Fruit fly (Drosophila melanogaster) whole organism, embryonic: Measurements from ENCODE around the gene CG42268.
A peak's percentile ranks its signal among the peaks of the same experiment; 100 is the strongest.

Experiments used
- Adf1 ChIP-seq: fragments of 200-800 bp; sonication (Bioruptor generic); IDR thresholded peaks from 2 replicates; pipeline ENCODE4 v1.3.6; 2022; ENCODE audit warnings: missing biosample characterization, missing genetic modification characterization
- Awh ChIP-seq: fragments of 200-800 bp; sonication (Bioruptor generic); IDR thresholded peaks from 2 replicates; pipeline ENCODE4, ENCODE4 v1.3.6; 2022; ENCODE audit warnings: missing biosample characterization, missing genetic modification characterization
- CG10959 ChIP-seq: fragments of 200-800 bp; sonication (Bioruptor generic); IDR thresholded peaks from 2 replicates; pipeline ENCODE4 v1.3.6; 2022; ENCODE audit warnings: missing biosample characterization, missing genetic modification characterization
- CG11093 ChIP-seq: fragments of 200-800 bp; sonication (Bioruptor generic); IDR thresholded peaks from 3 replicates; pipeline ENCODE4 v1.3.6; 2022; ENCODE audit warnings: missing biosample characterization, missing genetic modification characterization
- CG11247 ChIP-seq: fragments of 200-800 bp; sonication (Bioruptor generic); IDR thresholded peaks from 2 replicates; pipeline ENCODE4 v1.3.6; 2022; ENCODE audit warnings: missing biosample characterization, missing genetic modification characterization
- CG11456 ChIP-seq: fragments of 200-800 bp; sonication (Bioruptor generic); IDR thresholded peaks from 3 replicates; pipeline ENCODE4 v1.3.6; 2022; ENCODE audit warnings: missing biosample characterization, missing genetic modification characterization
- CG11695 ChIP-seq: fragments of 200-800 bp; sonication (Bioruptor generic); IDR thresholded peaks from 3 replicates; pipeline ENCODE4 v1.3.6; 2022; ENCODE audit warnings: missing biosample characterization, missing genetic modification characterization
- CG13624 ChIP-seq: fragments of 200-800 bp; sonication (Bioruptor generic); optimal IDR thresholded peaks from 2 replicates; lab custom pipeline; 2016; ENCODE audit warnings: missing biosample characterization, missing genetic modification characterization
- CG17568 ChIP-seq: fragments of 200-800 bp; sonication (Bioruptor generic); optimal IDR thresholded peaks from 2 replicates; lab custom pipeline; 2018; ENCODE audit warnings: missing biosample characterization, mild to moderate bottlenecking, missing genetic modification characterization, moderate library complexity
- CG18619 ChIP-seq: fragments of 200-800 bp; sonication (Bioruptor generic); optimal IDR thresholded peaks from 3 replicates; lab custom pipeline; 2017; ENCODE audit warnings: missing biosample characterization, mild to moderate bottlenecking, missing genetic modification characterization
- CG2116 ChIP-seq: fragments of 200-800 bp; sonication (Bioruptor generic); optimal IDR thresholded peaks from 3 replicates; lab custom pipeline; 2018; ENCODE audit warnings: missing biosample characterization, mild to moderate bottlenecking, missing genetic modification characterization
- CG32532 ChIP-seq: fragments of 200-800 bp; sonication (Bioruptor generic); IDR thresholded peaks from 2 replicates; pipeline ENCODE4 v1.3.6; 2022; ENCODE audit warnings: missing biosample characterization, missing genetic modification characterization
- CG34224 ChIP-seq: fragments of 200-800 bp; sonication (Bioruptor generic); IDR thresholded peaks from 3 replicates; pipeline ENCODE4 v1.3.6; 2022; ENCODE audit warnings: missing biosample characterization, missing genetic modification characterization; ENCODE audit not compliant: partially characterized antibody
- CG34376 ChIP-seq: fragments of 200-800 bp; sonication (Bioruptor generic); optimal IDR thresholded peaks from 2 replicates; lab custom pipeline; 2018; ENCODE audit warnings: missing biosample characterization, mild to moderate bottlenecking, missing genetic modification characterization
- CG6813 ChIP-seq: fragments of 200-800 bp; sonication (Bioruptor generic); optimal IDR thresholded peaks from 2 replicates; lab custom pipeline; 2017; ENCODE audit warnings: missing biosample characterization, missing genetic modification characterization, mild to moderate bottlenecking, moderate library complexity, missing genetic modification reagents
- CG7745 ChIP-seq: fragments of 200-800 bp; sonication (Bioruptor generic); optimal IDR thresholded peaks from 2 replicates; lab custom pipeline; 2018; ENCODE audit warnings: missing biosample characterization, mild to moderate bottlenecking, missing genetic modification characterization, moderate library complexity
- CHES-1-like ChIP-seq: fragments of 200-800 bp; sonication (Bioruptor generic); optimal IDR thresholded peaks from 2 replicates; lab custom pipeline; 2016; ENCODE audit warnings: missing biosample characterization, missing genetic modification characterization
- Doc2 ChIP-seq: fragments of 200-800 bp; sonication (Bioruptor generic); IDR thresholded peaks from 2 replicates; pipeline ENCODE4 v1.3.6; 2022; ENCODE audit warnings: missing biosample characterization, missing genetic modification characterization
- ERR ChIP-seq: fragments of 200-800 bp; sonication (Bioruptor generic); optimal IDR thresholded peaks from 2 replicates; lab custom pipeline; 2016; ENCODE audit warnings: missing biosample characterization, missing genetic modification characterization
- Ets97D ChIP-seq: fragments of 200-800 bp; sonication (Bioruptor generic); optimal IDR thresholded peaks from 3 replicates; lab custom pipeline; 2016; ENCODE audit warnings: missing biosample characterization, missing genetic modification characterization
- Fer2 ChIP-seq: fragments of 200-800 bp; sonication (Bioruptor generic); optimal IDR thresholded peaks from 2 replicates; lab custom pipeline; 2018; ENCODE audit warnings: missing biosample characterization, mild to moderate bottlenecking, missing genetic modification characterization, moderate library complexity
- HmgZ ChIP-seq: fragments of 200-800 bp; sonication (Bioruptor generic); optimal IDR thresholded peaks from 2 replicates; lab custom pipeline; 2018; ENCODE audit warnings: missing biosample characterization, mild to moderate bottlenecking, missing genetic modification characterization
- Nf-YC ChIP-seq: fragments of 200-800 bp; optimal IDR thresholded peaks from 3 replicates; lab custom pipeline; 2019; ENCODE audit warnings: missing biosample characterization, mild to moderate bottlenecking, missing genetic modification characterization, moderate library complexity
- Pdp1 ChIP-seq, 2 experiments: fragments of 200-800 bp; sonication (Bioruptor generic); optimal IDR thresholded peaks; 3 replicates each; lab custom pipeline; 2016; ENCODE audit warnings: missing biosample characterization in 2 of 2, missing genetic modification characterization in 2 of 2, mild to moderate bottlenecking in 1 of 2, moderate library complexity in 1 of 2
- Ravus ChIP-seq: fragments of 200-800 bp; sonication (Bioruptor generic); IDR thresholded peaks from 2 replicates; pipeline ENCODE4 v1.3.6; 2022; ENCODE audit warnings: missing biosample characterization, missing genetic modification characterization
- Rfx ChIP-seq: fragments of 200-800 bp; sonication (Bioruptor generic); IDR thresholded peaks from 2 replicates; pipeline ENCODE4 v1.3.6; 2022; ENCODE audit warnings: missing biosample characterization, missing genetic modification characterization
- al ChIP-seq: fragments of 200-800 bp; sonication (Bioruptor generic); IDR thresholded peaks from 2 replicates; pipeline ENCODE4 v1.3.6; 2022; ENCODE audit warnings: missing biosample characterization, missing genetic modification characterization
- aop ChIP-seq: fragments of 200-800 bp; sonication (Bioruptor generic); IDR thresholded peaks from 2 replicates; pipeline ENCODE4 v1.3.6; 2022; ENCODE audit warnings: missing biosample characterization, missing genetic modification characterization
- bcd ChIP-seq: fragments of 200-800 bp; sonication (Bioruptor generic); optimal IDR thresholded peaks from 2 replicates; lab custom pipeline; 2017; ENCODE audit warnings: missing biosample characterization, mild to moderate bottlenecking, missing genetic modification characterization
- bsh ChIP-seq, 2 experiments: fragments of 200-800 bp; sonication (Bioruptor generic); optimal IDR thresholded peaks; 2 replicates each; lab custom pipeline; 2017 to 2018; ENCODE audit warnings: mild to moderate bottlenecking in 2 of 2, missing biosample characterization in 2 of 2, missing genetic modification characterization in 2 of 2, moderate library complexity in 1 of 2
- btn ChIP-seq: fragments of 200-800 bp; sonication (Bioruptor generic); optimal IDR thresholded peaks from 2 replicates; lab custom pipeline; 2016; ENCODE audit warnings: missing biosample characterization, missing genetic modification characterization
- cato ChIP-seq: fragments of 200-800 bp; sonication (Bioruptor generic); optimal IDR thresholded peaks from 2 replicates; lab custom pipeline; 2016; ENCODE audit warnings: missing biosample characterization, missing genetic modification characterization, borderline replicate concordance
- ci ChIP-seq: fragments of 200-800 bp; sonication (Bioruptor generic); IDR thresholded peaks from 3 replicates; pipeline ENCODE4 v1.3.6; 2022; ENCODE audit warnings: missing biosample characterization, missing genetic modification characterization
- ems ChIP-seq: fragments of 200-800 bp; sonication (Bioruptor generic); optimal IDR thresholded peaks from 3 replicates; lab custom pipeline; 2016; ENCODE audit warnings: missing biosample characterization, missing genetic modification characterization
- eve ChIP-seq, 2 experiments: fragments of >200 bp; optimal IDR thresholded peaks; 2 replicates each; lab custom pipeline; 2017; ENCODE audit warnings: missing biosample characterization in 2 of 2, missing genetic modification characterization in 2 of 2
- ftz-f1 ChIP-seq: fragments of 200-800 bp; sonication (Bioruptor generic); optimal IDR thresholded peaks from 2 replicates; lab custom pipeline; 2016; ENCODE audit warnings: missing biosample characterization, missing genetic modification characterization
- gcm2 ChIP-seq: fragments of 200-800 bp; sonication (Bioruptor generic); optimal IDR thresholded peaks from 2 replicates; lab custom pipeline; 2016; ENCODE audit warnings: missing biosample characterization, missing genetic modification characterization
- gro ChIP-seq: fragments of 200-800 bp; sonication (Bioruptor generic); optimal IDR thresholded peaks from 2 replicates; lab custom pipeline; 2016; ENCODE audit warnings: missing biosample characterization, missing genetic modification characterization
- kah ChIP-seq: fragments of 200-800 bp; sonication (Bioruptor generic); optimal IDR thresholded peaks from 2 replicates; lab custom pipeline; 2018; ENCODE audit warnings: missing biosample characterization, mild to moderate bottlenecking, missing genetic modification characterization
- nom ChIP-seq: fragments of 200-800 bp; sonication (Bioruptor generic); optimal IDR thresholded peaks from 2 replicates; lab custom pipeline; 2017; ENCODE audit warnings: missing biosample characterization, missing genetic modification characterization, mild to moderate bottlenecking, moderate library complexity, missing genetic modification reagents
- pb ChIP-seq: fragments of 200-800 bp; sonication (Bioruptor generic); optimal IDR thresholded peaks from 3 replicates; lab custom pipeline; 2016; ENCODE audit warnings: missing biosample characterization, missing genetic modification characterization
- peb ChIP-seq: fragments of 200-800 bp; sonication (Bioruptor generic); IDR thresholded peaks from 2 replicates; pipeline ENCODE4 v1.3.6; 2022; ENCODE audit warnings: missing biosample characterization, missing genetic modification characterization
- pho ChIP-seq: fragments of 200-800 bp; sonication (Bioruptor generic); optimal IDR thresholded peaks from 2 replicates; lab custom pipeline; 2016; ENCODE audit warnings: missing biosample characterization, missing genetic modification characterization
- pum ChIP-seq: fragments of 200-800 bp; sonication (Bioruptor generic); optimal IDR thresholded peaks from 2 replicates; lab custom pipeline; 2016; ENCODE audit warnings: missing biosample characterization, missing genetic modification characterization
- row ChIP-seq: fragments of 200-800 bp; sonication (Bioruptor generic); IDR thresholded peaks from 3 replicates; pipeline ENCODE4 v1.3.6; 2022; ENCODE audit warnings: missing biosample characterization, missing genetic modification characterization
- scrt ChIP-seq: fragments of 200-800 bp; sonication (Bioruptor generic); optimal IDR thresholded peaks from 2 replicates; lab custom pipeline; 2018; ENCODE audit warnings: missing biosample characterization, mild to moderate bottlenecking, missing genetic modification characterization, moderate library complexity
- sens ChIP-seq: fragments of 200-800 bp; sonication (Bioruptor generic); peaks from one replicate; lab custom pipeline; 2016; ENCODE audit warnings: missing biosample characterization, missing genetic modification characterization
- slbo ChIP-seq: fragments of 200-800 bp; sonication (Bioruptor generic); IDR thresholded peaks from 2 replicates; pipeline ENCODE4 v1.3.6; 2022; ENCODE audit warnings: missing biosample characterization, missing genetic modification characterization
- unpg ChIP-seq: fragments of 200-800 bp; sonication (Bioruptor generic); optimal IDR thresholded peaks from 3 replicates; lab custom pipeline; 2018; ENCODE audit warnings: missing biosample characterization, mild to moderate bottlenecking, missing genetic modification characterization, moderate library complexity
- z ChIP-seq: fragments of 200-800 bp; sonication (Bioruptor generic); IDR thresholded peaks from 3 replicates; pipeline ENCODE4 v1.3.6; 2022; ENCODE audit warnings: missing biosample characterization, missing genetic modification characterization

Gene CG42268

dm6 chr3L:9762036-9762597 lies 1.9 kb upstream of the CG42268 start (continued):
- peak; percentile 15 for TF ChIP-seq CG18619
- TF ChIP-seq unpg: peak; percentile 6
- no peak for TF ChIP-seq CG7745 (tag; lab: Kevin White, UChicago)
- no peak for TF ChIP-seq Nf-YC
- no peak for TF ChIP-seq Ravus (GFP tag; lab: Robert Waterston, UW)
- TF ChIP-seq sens (GFP tag; lab: Kevin White, UChicago): peak; percentile 79
- TF ChIP-seq bcd: peak; percentile 22
- TF ChIP-seq Awh (GFP tag; lab: Robert Waterston, UW): peak; percentile 39; the same call in 1 of the 2 replicates
- 0 out of 3 replicates have a peak, but pooled peaks have one; percentile 36 for TF ChIP-seq CG34224 (GFP tag; lab: Robert Waterston, UW)
- no peak for TF ChIP-seq al (GFP tag; lab: Robert Waterston, UW)
- 0 out of 2 replicates have a peak, but pooled peaks have one; percentile 8 for TF ChIP-seq CG11247 (GFP tag; lab: Robert Waterston, UW)
- TF ChIP-seq kah (GFP tag; lab: Kevin White, UChicago): peak; percentile 7
- peak; percentile 18 for TF ChIP-seq CHES-1-like (GFP tag; lab: Kevin White, UChicago)
- peak; percentile 28; the same call in 1 of the 2 replicates for TF ChIP-seq slbo (GFP tag; lab: Robert Waterston, UW)
- TF ChIP-seq CG17568 (GFP tag; lab: Kevin White, UChicago): peak; percentile 41
- TF ChIP-seq peb (GFP tag; lab: Robert Waterston, UW): no peak
- peak; percentile 82 for TF ChIP-seq scrt (GFP tag; lab: Kevin White, UChicago)
- peak; percentile 20 for TF ChIP-seq ERR (GFP tag; lab: Kevin White, UChicago)
- peak; percentile 25 for TF ChIP-seq gro (GFP tag; lab: Kevin White, UChicago)
- TF ChIP-seq pho: peak; percentile 51
- TF ChIP-seq CG6813 (GFP tag; lab: Kevin White, UChicago): peak; percentile 46
- TF ChIP-seq ftz-f1 (GFP tag; lab: Kevin White, UChicago): peak; percentile 96
- TF ChIP-seq HmgZ (tag; lab: Kevin White, UChicago): peak; percentile 73
- peak; percentile 45 for TF ChIP-seq nom
- peak; percentile 45 for TF ChIP-seq Rfx (GFP tag; lab: Robert Waterston, UW)
- TF ChIP-seq ems (GFP tag; lab: Kevin White, UChicago): peak; percentile 28
- TF ChIP-seq Fer2 (tag; lab: Kevin White, UChicago): no peak
- TF ChIP-seq CG10959 (GFP tag; lab: Robert Waterston, UW): peak; percentile 7; the same call in 1 of the 2 replicates
- TF ChIP-seq ci (GFP tag; lab: Robert Waterston, UW): peak; percentile 83
- no peak for TF ChIP-seq eve (GFP tag; optimal IDR thresholded peaks at IDR 0.05; lab: Kevin White, UChicago)
- peak in 1 of 2 experiments; percentile 5 for TF ChIP-seq bsh (GFP tag; optimal IDR thresholded peaks at IDR 0.05; lab: Kevin White, UChicago)
- TF ChIP-seq cato: no peak
- no peak for TF ChIP-seq CG11093 (GFP tag; lab: Robert Waterston, UW)
- peak; percentile 43; the same call in 2 of the 3 replicates for TF ChIP-seq row (GFP tag; lab: Robert Waterston, UW)
- TF ChIP-seq gcm2 (GFP tag; lab: Kevin White, UChicago): peak; percentile 4
- peak in 1 of 2 experiments; percentile 61 for TF ChIP-seq Pdp1 (GFP tag; optimal IDR thresholded peaks at IDR 0.05; lab: Kevin White, UChicago)
- no peak for TF ChIP-seq pum (GFP tag; lab: Kevin White, UChicago)
- TF ChIP-seq Adf1 (GFP tag; lab: Robert Waterston, UW): peak; percentile 55; the same call in 1 of the 2 replicates
- TF ChIP-seq CG32532 (GFP tag; lab: Robert Waterston, UW): 0 out of 2 replicates have a peak, but pooled peaks have one; percentile 21
- TF ChIP-seq CG2116: no peak
- TF ChIP-seq CG34376: peak; percentile 36
- peak; percentile 40 for TF ChIP-seq CG13624 (GFP tag; lab: Kevin White, UChicago)
- 0 out of 3 replicates have a peak, but pooled peaks have one; percentile 10 for TF ChIP-seq CG11456 (GFP tag; lab: Robert Waterston, UW)
- TF ChIP-seq Ets97D (GFP tag; lab: Kevin White, UChicago): peak; percentile 89
- TF ChIP-seq pb (GFP tag; lab: Kevin White, UChicago): peak; percentile 52
- TF ChIP-seq btn (GFP tag; lab: Kevin White, UChicago): peak; percentile 12
- peak; percentile 97 for TF ChIP-seq z (GFP tag; lab: Robert Waterston, UW)
- TF ChIP-seq CG11695 (GFP tag; lab: Robert Waterston, UW): 0 out of 3 replicates have a peak, but pooled peaks have one; percentile 15
- TF ChIP-seq aop: no peak
- no peak for TF ChIP-seq Doc2 (GFP tag; lab: Robert Waterston, UW)
